Worm (Caenorhabditis elegans) whole organism, L2 larva: Measurements from ENCODE around the gene B0563.18.

Experiments used
- ceh-16 ChIP-seq: fragments of 150-350 bp; optimal IDR thresholded peaks from 2 replicates; lab custom pipeline; 2014; ENCODE audit warnings: missing biosample characterization, missing genetic modification characterization
- egl-27 ChIP-seq: sonication (generic microtip); optimal IDR thresholded peaks from 3 replicates; lab custom pipeline; 2017; ENCODE audit warnings: missing biosample characterization, missing genetic modification reagents, missing genetic modification characterization
- elt-1 ChIP-seq: fragments of 150-350 bp; optimal IDR thresholded peaks from 2 replicates; lab custom pipeline; 2014; ENCODE audit warnings: missing biosample characterization, missing genetic modification characterization
- fos-1 ChIP-seq: fragments of 150-350 bp; optimal IDR thresholded peaks from 2 replicates; lab custom pipeline; 2014; ENCODE audit warnings: missing biosample characterization, missing genetic modification characterization
- lsy-2 ChIP-seq, 2 experiments: fragments of 150-350 bp in 1 of 2; sonication (generic microtip) in 1 of 2; optimal IDR thresholded peaks; 2 replicates each; lab custom pipeline; 2014 to 2017; ENCODE audit warnings: missing biosample characterization in 2 of 2, missing genetic modification characterization in 2 of 2
- mab-5 ChIP-seq: fragments of 150-350 bp; optimal IDR thresholded peaks from 2 replicates; lab custom pipeline; 2014; ENCODE audit warnings: missing biosample characterization, missing genetic modification characterization
- mdl-1 ChIP-seq, 2 experiments: fragments of 150-350 bp in 1 of 2; sonication (generic microtip) in 1 of 2; optimal IDR thresholded peaks; 2 replicates each; lab custom pipeline; 2017; ENCODE audit warnings: missing biosample characterization in 2 of 2, missing genetic modification characterization in 2 of 2
- unc-62 ChIP-seq: fragments of 150-350 bp; optimal IDR thresholded peaks from 2 replicates; lab custom pipeline; 2014; ENCODE audit warnings: missing biosample characterization, missing genetic modification reagents, missing genetic modification characterization

DNA sequence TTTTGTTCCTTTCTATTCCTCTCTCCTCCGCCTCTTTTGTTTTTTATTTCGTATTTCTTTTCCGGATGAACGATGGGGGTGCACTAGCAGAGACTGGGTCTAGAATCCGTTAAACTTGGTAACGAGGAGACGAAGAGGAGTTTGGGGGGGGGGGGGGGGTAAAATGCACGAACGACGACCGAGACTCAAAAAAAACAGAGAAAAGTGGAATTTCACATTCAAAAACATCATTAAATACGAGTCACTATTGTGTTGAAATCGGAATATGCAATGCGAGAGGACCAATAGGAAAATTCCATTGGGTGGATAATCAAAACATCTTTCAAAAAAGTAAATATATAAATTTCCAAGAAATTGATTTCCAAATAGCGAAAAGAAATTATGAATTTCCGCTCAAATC lies 18.2 kb upstream of the B0563.18 start, which contains the start of gene B0563.7:
- no peak for TF ChIP-seq egl-27 (tag; lab: Kevin White, UChicago)
- TF ChIP-seq lsy-2 (tag; optimal IDR thresholded peaks at IDR 0.05; lab: Kevin White, UChicago), result no peak
- TF ChIP-seq ceh-16 (tag; lab: Kevin White, UChicago), result no peak
- no peak for TF ChIP-seq fos-1 (tag; lab: Kevin White, UChicago)
- TF ChIP-seq mab-5 (tag; lab: Kevin White, UChicago), result no peak
- no peak for TF ChIP-seq unc-62
- TF ChIP-seq mdl-1 (tag; optimal IDR thresholded peaks at IDR 0.05; lab: Kevin White, UChicago), result no peak
- no peak for TF ChIP-seq elt-1 (tag; lab: Kevin White, UChicago)
